Worm (Caenorhabditis elegans) whole organism, L4 larva: ENCODE results near the gene C03C10.7.
A peak's percentile ranks its signal among the peaks of the same experiment; 100 is the strongest.

ENCODE experiments used
- F37D6.2 ChIP-seq: sonication (generic microtip); optimal IDR thresholded peaks from 2 replicates; lab custom pipeline; 2016; ENCODE audit warnings: mild to moderate bottlenecking, missing genetic modification characterization, missing compliant biosample characterization
- F49E8.2 ChIP-seq: sonication (generic microtip); optimal IDR thresholded peaks from 2 replicates; lab custom pipeline; 2016; ENCODE audit warnings: missing compliant biosample characterization, mild to moderate bottlenecking, missing genetic modification characterization, borderline replicate concordance
- R02D3.7 ChIP-seq: fragments of 150-350 bp; sonication (generic microtip); optimal IDR thresholded peaks from 3 replicates; lab custom pipeline; 2014; ENCODE audit warnings: missing biosample characterization, missing genetic modification characterization
- T20F7.1 ChIP-seq: fragments of 200-800 bp; sonication (Bioruptor generic); optimal IDR thresholded peaks from 2 replicates; lab custom pipeline; 2018; ENCODE audit warnings: mild to moderate bottlenecking, missing genetic modification characterization, missing compliant biosample characterization
- T26A8.4 ChIP-seq: fragments of 200-800 bp; sonication (Bioruptor generic); IDR thresholded peaks from 2 replicates; pipeline ENCODE4 v1.3.6; 2022; ENCODE audit warnings: missing genetic modification characterization, missing compliant biosample characterization
- aha-1 ChIP-seq: fragments of 150-350 bp; peaks from one replicate; lab custom pipeline; 2014; ENCODE audit warnings: missing biosample characterization, missing genetic modification characterization
- arid-1 ChIP-seq: fragments of 200-800 bp; sonication (Bioruptor generic); conservative IDR thresholded peaks from 2 replicates; pipeline ENCODE4 v1.3.6; 2022; ENCODE audit warnings: missing genetic modification reagents, missing genetic modification characterization, missing compliant biosample characterization
- ceh-20 ChIP-seq: fragments of 200-800 bp; sonication (Bioruptor generic); IDR thresholded peaks from 2 replicates; pipeline ENCODE4 v1.3.6; 2022; ENCODE audit warnings: missing genetic modification reagents, missing genetic modification characterization, missing compliant biosample characterization
- ceh-44 ChIP-seq: fragments of 200-800 bp; sonication (Bioruptor generic); IDR thresholded peaks from 2 replicates; pipeline ENCODE4 v1.3.6; 2022; ENCODE audit warnings: missing genetic modification reagents, missing genetic modification characterization, missing compliant biosample characterization
- ceh-62 ChIP-seq: sonication (generic microtip); optimal IDR thresholded peaks from 2 replicates; lab custom pipeline; 2017; ENCODE audit warnings: missing biosample characterization, missing genetic modification characterization
- ces-1 ChIP-seq: fragments of 150-350 bp; sonication (generic microtip); optimal IDR thresholded peaks from 4 replicates; lab custom pipeline; 2014; ENCODE audit warnings: missing biosample characterization, missing genetic modification reagents, missing genetic modification characterization
- cey-2 ChIP-seq: sonication (generic microtip); optimal IDR thresholded peaks from 3 replicates; lab custom pipeline; 2017; ENCODE audit warnings: missing genetic modification characterization, mild to moderate bottlenecking, missing compliant biosample characterization, antibody characterized with exemption, borderline replicate concordance; ENCODE audit not compliant: insufficient read depth
- ctbp-1 ChIP-seq: fragments of 200-800 bp; sonication (Bioruptor generic); IDR thresholded peaks from 2 replicates; pipeline ENCODE4 v1.3.6; 2022; ENCODE audit warnings: missing genetic modification reagents, missing genetic modification characterization, missing compliant biosample characterization
- daf-16 ChIP-seq, 3 experiments: sonication (generic microtip); optimal IDR thresholded peaks; 2 replicates each; lab custom pipeline; 2016 to 2017; ENCODE audit warnings: missing genetic modification characterization in 3 of 3, missing genetic modification reagents in 3 of 3, mild to moderate bottlenecking in 2 of 3, missing compliant biosample characterization in 2 of 3, missing biosample characterization in 1 of 3, moderate library complexity in 1 of 3
- daf-19 ChIP-seq: fragments of 200-800 bp; sonication (Bioruptor generic); conservative IDR thresholded peaks from 2 replicates; pipeline ENCODE4 v1.3.6; 2022; ENCODE audit warnings: missing genetic modification characterization, missing compliant biosample characterization
- dmd-6 ChIP-seq: fragments of 200-800 bp; sonication (Bioruptor generic); IDR thresholded peaks from 2 replicates; pipeline ENCODE4 v1.3.6; 2022; ENCODE audit warnings: missing genetic modification reagents, missing genetic modification characterization, missing compliant biosample characterization
- dmd-8 ChIP-seq: fragments of 200-800 bp; sonication (Bioruptor generic); IDR thresholded peaks from 2 replicates; pipeline ENCODE4 v1.3.6; 2022; ENCODE audit warnings: missing genetic modification characterization, missing compliant biosample characterization
- dmd-9 ChIP-seq: fragments of 200-800 bp; sonication (Bioruptor generic); IDR thresholded peaks from 2 replicates; pipeline ENCODE4 v1.3.6; 2022; ENCODE audit warnings: missing genetic modification reagents, missing genetic modification characterization, missing compliant biosample characterization
- duxl-1 ChIP-seq: sonication (generic microtip); optimal IDR thresholded peaks from 2 replicates; lab custom pipeline; 2016; ENCODE audit warnings: mild to moderate bottlenecking, missing genetic modification characterization, moderate library complexity, missing compliant biosample characterization; ENCODE audit not compliant: poor library complexity
- dve-1 ChIP-seq: sonication (generic microtip); optimal IDR thresholded peaks from 2 replicates; lab custom pipeline; 2017; ENCODE audit warnings: antibody characterized with exemption, mild to moderate bottlenecking, missing genetic modification characterization, missing compliant biosample characterization; ENCODE audit not compliant: insufficient read depth
- fkh-10 ChIP-seq: fragments of 150-350 bp; optimal IDR thresholded peaks from 2 replicates; lab custom pipeline; 2014; ENCODE audit warnings: missing biosample characterization, missing genetic modification reagents, missing genetic modification characterization
- hlh-11 ChIP-seq: fragments of 200-800 bp; sonication (Bioruptor generic); optimal IDR thresholded peaks from 2 replicates; lab custom pipeline; 2018; ENCODE audit warnings: mild to moderate bottlenecking, missing genetic modification characterization, missing compliant biosample characterization
- hmg-1.1 ChIP-seq: fragments of 200-800 bp; sonication (Bioruptor generic); IDR thresholded peaks from 2 replicates; pipeline ENCODE4 v1.3.6; 2022; ENCODE audit warnings: missing genetic modification reagents, missing genetic modification characterization, missing compliant biosample characterization
- jun-1 ChIP-seq: fragments of 150-350 bp; optimal IDR thresholded peaks from 2 replicates; lab custom pipeline; 2014; ENCODE audit warnings: missing biosample characterization, missing genetic modification reagents, missing genetic modification characterization
- lin-13 ChIP-seq: fragments of 150-350 bp; optimal IDR thresholded peaks from 2 replicates; lab custom pipeline; 2014; ENCODE audit warnings: missing biosample characterization, missing genetic modification reagents, missing genetic modification characterization
- lin-38 ChIP-seq: fragments of 200-800 bp; sonication (Bioruptor generic); IDR thresholded peaks from 2 replicates; pipeline ENCODE4 v1.3.6; 2022; ENCODE audit warnings: missing genetic modification reagents, missing genetic modification characterization, missing compliant biosample characterization
- lin-39 ChIP-seq: fragments of 150-350 bp; optimal IDR thresholded peaks from 2 replicates; lab custom pipeline; 2014; ENCODE audit warnings: missing biosample characterization, missing genetic modification reagents, missing genetic modification characterization
- lir-3 ChIP-seq: sonication (generic microtip); optimal IDR thresholded peaks from 2 replicates; lab custom pipeline; 2016; ENCODE audit warnings: mild to moderate bottlenecking, missing genetic modification characterization, missing compliant biosample characterization
- lsy-2 ChIP-seq, 2 experiments: fragments of 150-350 bp in 1 of 2; sonication (generic microtip) in 1 of 2; optimal IDR thresholded peaks; 2 replicates each; lab custom pipeline; 2014 to 2017; ENCODE audit warnings: missing biosample characterization in 2 of 2, missing genetic modification characterization in 2 of 2
- mdl-1 ChIP-seq, 2 experiments: fragments of 150-350 bp in 1 of 2; sonication (generic microtip) in 1 of 2; optimal IDR thresholded peaks; 2 replicates each; lab custom pipeline; 2014 to 2017; ENCODE audit warnings: missing biosample characterization in 2 of 2, missing genetic modification characterization in 2 of 2
- nhr-41 ChIP-seq: fragments of 200-800 bp; sonication (Bioruptor generic); IDR thresholded peaks from 2 replicates; pipeline ENCODE4 v1.3.6; 2022; ENCODE audit warnings: missing genetic modification reagents, missing genetic modification characterization, missing compliant biosample characterization
- nhr-42 ChIP-seq: fragments of 200-800 bp; sonication (Bioruptor generic); IDR thresholded peaks from 2 replicates; pipeline ENCODE4 v1.3.6; 2022; ENCODE audit warnings: missing genetic modification characterization, missing compliant biosample characterization
- nhr-76 ChIP-seq: fragments of 150-350 bp; optimal IDR thresholded peaks from 2 replicates; lab custom pipeline; 2014; ENCODE audit warnings: missing biosample characterization, missing genetic modification characterization
- pqm-1 ChIP-seq: sonication (generic microtip); optimal IDR thresholded peaks from 2 replicates; lab custom pipeline; 2017; ENCODE audit warnings: missing biosample characterization, missing genetic modification characterization
- rbr-2 ChIP-seq: sonication (generic microtip); optimal IDR thresholded peaks from 2 replicates; lab custom pipeline; 2016; ENCODE audit warnings: missing genotype, missing genetic modification characterization, missing compliant biosample characterization
- set-16 ChIP-seq: fragments of 200-800 bp; sonication (Bioruptor generic); IDR thresholded peaks from 2 replicates; pipeline ENCODE4 v1.3.6; 2022; ENCODE audit warnings: missing genetic modification reagents, missing genetic modification characterization, missing compliant biosample characterization
- skn-1 ChIP-seq: fragments of 150-350 bp; optimal IDR thresholded peaks from 2 replicates; lab custom pipeline; 2014; ENCODE audit warnings: missing biosample characterization, missing genetic modification characterization
- tag-97 ChIP-seq: fragments of 200-800 bp; sonication (Bioruptor generic); IDR thresholded peaks from 2 replicates; pipeline ENCODE4 v1.3.6; 2022; ENCODE audit warnings: missing genetic modification characterization, missing compliant biosample characterization
- tra-1 ChIP-seq: fragments of 200-800 bp; sonication (Bioruptor generic); IDR thresholded peaks from 2 replicates; pipeline ENCODE4 v1.3.6; 2022; ENCODE audit warnings: missing genetic modification reagents, missing genetic modification characterization, missing compliant biosample characterization
- zfp-3 ChIP-seq: fragments of 200-800 bp; sonication (Bioruptor generic); conservative IDR thresholded peaks from 2 replicates; pipeline ENCODE4 v1.3.6; 2022; ENCODE audit warnings: missing genetic modification reagents, missing genetic modification characterization, missing compliant biosample characterization

Gene C03C10.7

DNA sequence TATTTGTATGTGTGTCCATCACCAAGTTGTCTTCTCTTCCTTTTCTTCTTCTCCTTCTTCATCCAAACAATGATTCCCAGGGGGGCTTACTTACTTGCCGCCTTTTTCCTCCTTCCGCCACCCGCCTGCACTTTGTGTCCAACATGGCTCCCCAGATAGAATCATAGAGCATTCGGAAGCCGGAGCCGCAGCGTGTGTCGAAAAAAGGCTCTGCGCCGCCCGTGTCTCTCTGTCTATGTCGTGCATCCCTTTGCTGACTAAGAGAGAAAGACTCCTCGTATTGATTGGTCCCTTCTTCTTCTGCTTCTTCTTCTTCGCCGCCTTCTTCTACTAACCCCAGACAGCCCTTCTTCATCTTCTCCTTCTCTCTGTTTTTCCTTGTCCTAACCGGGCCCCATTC, 32.1 kb upstream of the C03C10.7 start (continued):
- no peak for TF ChIP-seq daf-19 (GFP tag; lab: Robert Waterston, UW)
- no peak for TF ChIP-seq lir-3
- TF ChIP-seq nhr-76 (tag; lab: Kevin White, UChicago), result no peak
- TF ChIP-seq hmg-1.1, result peak; percentile 78
- no peak for TF ChIP-seq dve-1 (tag; lab: Kevin White, UChicago)
- TF ChIP-seq jun-1 (tag; lab: Kevin White, UChicago), result no peak
- TF ChIP-seq dmd-6 (GFP tag; lab: Robert Waterston, UW), result 0 out of 2 replicates have a peak, but pooled peaks have one; percentile 7
- no peak for TF ChIP-seq nhr-41 (GFP tag; lab: Robert Waterston, UW)
- TF ChIP-seq, all 104 proteins: peak for 16

DNA sequence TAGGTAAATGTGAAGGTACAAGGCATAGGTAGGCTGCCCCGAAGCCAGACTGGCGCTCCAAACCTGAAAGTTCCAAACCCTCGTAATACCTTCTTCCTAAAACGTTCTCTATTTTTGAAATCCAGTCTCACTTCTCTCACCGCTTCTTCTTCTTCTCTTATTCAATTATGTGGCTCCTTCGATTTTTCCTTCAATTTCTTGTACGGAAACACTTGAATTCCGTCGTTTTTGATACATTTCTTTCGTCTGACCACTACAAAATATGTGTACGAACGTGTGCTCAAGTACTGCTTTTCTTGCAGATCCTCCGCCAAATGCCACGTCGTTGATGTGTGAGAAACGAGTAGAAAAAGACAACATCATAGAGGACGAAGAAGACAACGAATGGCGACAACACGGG, 29.5 kb upstream of the C03C10.7 start, which contains the start of gene unc-79:
Gene unc-79, plus strand, starts transcription at position 301 of the 400 bp plus-strand sequence.
- TF ChIP-seq fkh-10 (GFP tag; lab: Kevin White, UChicago) (peak; percentile 39), aha-1 (no peak), mdl-1 (tag; optimal IDR thresholded peaks at IDR 0.05; lab: Kevin White, UChicago) (no peak), T20F7.1 (GFP tag; lab: Kevin White, UChicago) (no peak), tag-97 (GFP tag; lab: Robert Waterston, UW) (no peak), ceh-44 (no peak), pqm-1 (tag; lab: Kevin White, UChicago) (no peak), lsy-2 (tag; optimal IDR thresholded peaks at IDR 0.05; lab: Kevin White, UChicago) (no peak), lin-13 (no peak)

DNA sequence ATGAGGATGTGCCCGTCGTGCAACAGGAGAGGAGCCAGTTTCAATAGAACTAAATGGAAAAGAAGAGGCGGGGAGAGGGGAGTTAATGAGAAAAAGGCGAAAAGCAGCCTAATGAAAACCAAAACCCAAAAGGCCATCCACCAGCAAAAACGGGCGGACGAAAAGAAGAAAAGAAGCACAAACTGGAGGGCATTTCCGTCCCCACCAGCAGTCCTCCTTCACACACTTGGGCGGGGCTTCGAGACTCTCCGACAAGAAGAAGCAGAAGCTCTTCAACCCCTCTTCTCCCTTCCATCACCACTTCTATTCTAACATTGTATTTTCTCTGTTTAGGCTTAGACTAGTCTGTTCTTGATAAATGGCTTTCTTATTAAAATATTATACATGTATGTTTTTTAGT, 27.7 kb upstream of the C03C10.7 start:
- TF ChIP-seq ctbp-1 (GFP tag; lab: Robert Waterston, UW) (no peak), set-16 (GFP tag; lab: Robert Waterston, UW) (peak; percentile 51)

DNA sequence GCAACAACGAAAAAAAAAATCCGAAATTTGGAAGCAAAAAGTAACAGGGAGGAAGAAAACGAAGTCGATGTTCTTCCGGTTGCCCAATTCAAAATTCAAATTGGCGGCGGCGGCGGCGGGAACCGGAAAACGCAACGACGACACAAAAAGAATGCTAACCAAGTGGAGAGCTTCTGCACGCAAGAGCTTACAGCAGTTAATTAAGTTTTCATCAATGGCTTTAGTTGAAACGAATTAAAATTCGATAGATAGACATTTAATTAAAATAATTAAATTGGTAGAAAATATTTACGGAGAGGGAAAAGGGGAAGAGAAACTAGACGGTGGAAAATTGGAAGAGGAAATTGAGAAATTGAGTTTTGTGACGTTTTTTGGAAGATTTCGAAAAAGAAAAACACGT, 25.6 kb upstream of the C03C10.7 start:
- TF ChIP-seq F37D6.2 (tag; lab: Kevin White, UChicago) (no peak), rbr-2 (peak; percentile 22), daf-16 (GFP tag; optimal IDR thresholded peaks at IDR 0.05; lab: Kevin White, UChicago) (no peak), daf-16 (tag; optimal IDR thresholded peaks at IDR 0.05; lab: Kevin White, UChicago) (no peak), dmd-9 (GFP tag; lab: Robert Waterston, UW) (no peak), ces-1 (GFP tag; lab: Kevin White, UChicago) (peak; percentile 54)

ce11 chrIII:4083429-4083828, 12.4 kb upstream of the C03C10.7 start:
- TF ChIP-seq hlh-11 (tag; lab: Kevin White, UChicago) (no peak), duxl-1 (peak; percentile 4), aha-1 (peak; percentile 94)

- TF ChIP-seq T26A8.4 (GFP tag; lab: Robert Waterston, UW) (0 out of 2 replicates have a peak, but pooled peaks have one; percentile 3), set-16 (GFP tag; lab: Robert Waterston, UW) (no peak), aha-1 (peak; percentile 92)
These were observed 10.2 kb upstream of the C03C10.7 start for ce11 chrIII:4085657-4086056.

- no peak for TF ChIP-seq cey-2 (tag; lab: Kevin White, UChicago)
- no peak for TF ChIP-seq arid-1 (GFP tag; lab: Robert Waterston, UW)
- no peak for TF ChIP-seq nhr-42 (GFP tag; lab: Robert Waterston, UW)
- TF ChIP-seq ceh-62 (tag; lab: Kevin White, UChicago), result no peak
- TF ChIP-seq zfp-3 (GFP tag; lab: Robert Waterston, UW), result no peak
- no peak for TF ChIP-seq R02D3.7 (tag; lab: Kevin White, UChicago)
- no peak for TF ChIP-seq lin-39 (tag; lab: Kevin White, UChicago)
- no peak for TF ChIP-seq skn-1 (tag; lab: Kevin White, UChicago)
- TF ChIP-seq nhr-76 (tag; lab: Kevin White, UChicago), result no peak
- TF ChIP-seq duxl-1, result no peak
- TF ChIP-seq nhr-41 (GFP tag; lab: Robert Waterston, UW), result no peak
- no peak for TF ChIP-seq ceh-20
- no peak for TF ChIP-seq lin-38 (GFP tag; lab: Robert Waterston, UW)
- no peak for TF ChIP-seq aha-1
- no peak for TF ChIP-seq F49E8.2 (tag; lab: Kevin White, UChicago)
- TF ChIP-seq dmd-8 (GFP tag; lab: Robert Waterston, UW), result no peak
- no peak for TF ChIP-seq rbr-2
- no peak for TF ChIP-seq tra-1 (GFP tag; lab: Robert Waterston, UW)
These were observed 9.3 kb upstream of the C03C10.7 start, which contains the start of gene kin-19 for ce11 chrIII:4086536-4086935. Gene kin-19, minus strand, starts transcription at chrIII:4086636.
